Fruit fly (Drosophila melanogaster) whole organism, wandering third instar larva: ENCODE results near the gene Ugt37B1.

ENCODE experiments used
- CG32264 ChIP-seq: fragments of 200-800 bp; sonication (Bioruptor generic); optimal IDR thresholded peaks from 2 replicates; lab custom pipeline; 2016; ENCODE audit warnings: missing biosample characterization, missing genetic modification characterization
- CG9705 ChIP-seq: fragments of 200-800 bp; sonication (Bioruptor generic); optimal IDR thresholded peaks from 2 replicates; lab custom pipeline; 2018; ENCODE audit warnings: missing biosample characterization, mild to moderate bottlenecking, missing genetic modification characterization
- CrebA ChIP-seq: fragments of 200-800 bp; sonication (Bioruptor generic); optimal IDR thresholded peaks from 2 replicates; lab custom pipeline; 2016; ENCODE audit warnings: missing biosample characterization, mild to moderate bottlenecking, missing genetic modification characterization, borderline replicate concordance
- Dfd ChIP-seq: fragments of >200 bp; optimal IDR thresholded peaks from 2 replicates; lab custom pipeline; 2017; ENCODE audit warnings: missing biosample characterization, missing genetic modification characterization
- Dif ChIP-seq: fragments of 200-275, 200-300 bp; sonication (Bioruptor generic); optimal IDR thresholded peaks from 2 replicates; lab custom pipeline; 2018; ENCODE audit warnings: missing biosample characterization, missing genetic modification characterization; ENCODE audit not compliant: partially characterized antibody
- GATAd ChIP-seq: sonication (Bioruptor generic); optimal IDR thresholded peaks from 2 replicates; lab custom pipeline; 2016; ENCODE audit warnings: missing biosample characterization, missing genetic modification characterization
- Hr83 ChIP-seq: fragments of 200-300 bp; sonication (Bioruptor generic); optimal IDR thresholded peaks from 2 replicates; lab custom pipeline; 2016; ENCODE audit warnings: missing biosample characterization, mild to moderate bottlenecking, missing genetic modification characterization, moderate library complexity; ENCODE audit not compliant: poor library complexity, severe bottlenecking
- Jra ChIP-seq: sonication (Bioruptor generic); optimal IDR thresholded peaks from 2 replicates; lab custom pipeline; 2016; ENCODE audit warnings: missing biosample characterization, missing genetic modification characterization
- Mio ChIP-seq: sonication (Bioruptor generic); optimal IDR thresholded peaks from 2 replicates; lab custom pipeline; 2016; ENCODE audit warnings: missing biosample characterization, missing genetic modification characterization
- Myc ChIP-seq: fragments of >200 bp; optimal IDR thresholded peaks from 2 replicates; lab custom pipeline; 2017
- OdsH ChIP-seq: fragments of 200-800 bp; sonication (Bioruptor generic); optimal IDR thresholded peaks from 2 replicates; lab custom pipeline; 2016; ENCODE audit warnings: missing biosample characterization, mild to moderate bottlenecking, missing genetic modification characterization
- Rel ChIP-seq, 2 experiments: fragments of 200-800 bp; sonication (Bioruptor generic) in 1 of 2; optimal IDR thresholded peaks; 2 replicates in 1 of 2; 3 replicates in 1 of 2; lab custom pipeline; 2016 to 2019; ENCODE audit warnings: mild to moderate bottlenecking in 2 of 2, missing biosample characterization in 2 of 2, missing genetic modification characterization in 2 of 2, moderate library complexity in 1 of 2
- Vsx2 ChIP-seq: fragments of 200-300, 225-300 bp; sonication (Bioruptor generic); optimal IDR thresholded peaks from 2 replicates; lab custom pipeline; 2018; ENCODE audit warnings: missing biosample characterization, missing genetic modification characterization; ENCODE audit not compliant: partially characterized antibody
- brk ChIP-seq: fragments of 200-800 bp; sonication (Bioruptor generic); optimal IDR thresholded peaks from 2 replicates; lab custom pipeline; 2016; ENCODE audit warnings: missing biosample characterization, mild to moderate bottlenecking, missing genetic modification characterization
- dl ChIP-seq, 2 experiments: fragments of 175-275, 200-275 bp in 1 of 2; fragments of 200-275 bp in 1 of 2; sonication (Bioruptor generic); optimal IDR thresholded peaks; lab custom pipeline; 2018; ENCODE audit warnings: mild to moderate bottlenecking in 2 of 2, missing biosample characterization in 2 of 2, missing genetic modification characterization in 2 of 2, moderate library complexity in 2 of 2; ENCODE audit not compliant: partially characterized antibody in 2 of 2, insufficient read depth in 1 of 2
- dmrt93B ChIP-seq: fragments of 200-800 bp; sonication (Bioruptor generic); optimal IDR thresholded peaks from 2 replicates; lab custom pipeline; 2018; ENCODE audit warnings: missing biosample characterization, mild to moderate bottlenecking, missing genetic modification characterization
- dsf ChIP-seq: sonication (Bioruptor generic); optimal IDR thresholded peaks from 2 replicates; lab custom pipeline; 2016; ENCODE audit warnings: missing biosample characterization, missing genetic modification characterization, borderline replicate concordance
- foxo ChIP-seq, 2 experiments: fragments of 200-800 bp; sonication (Bioruptor generic); optimal IDR thresholded peaks; 2 replicates in 1 of 2; 3 replicates in 1 of 2; lab custom pipeline; 2016 to 2017; ENCODE audit warnings: missing biosample characterization in 2 of 2, missing genetic modification characterization in 2 of 2
- fru ChIP-seq: fragments of 200-800 bp; sonication (Bioruptor generic); optimal IDR thresholded peaks from 3 replicates; lab custom pipeline; 2016; ENCODE audit warnings: missing biosample characterization, mild to moderate bottlenecking, missing genetic modification characterization
- jim ChIP-seq: fragments of 175-275, 200-325 bp; sonication (Bioruptor generic); optimal IDR thresholded peaks from 2 replicates; lab custom pipeline; 2016; ENCODE audit warnings: missing biosample characterization, mild to moderate bottlenecking, missing genetic modification characterization
- pan ChIP-seq: fragments of >200 bp; optimal IDR thresholded peaks from 2 replicates; lab custom pipeline; 2017
- psq ChIP-seq: fragments of 200-800 bp; sonication (Bioruptor generic); optimal IDR thresholded peaks from 3 replicates; lab custom pipeline; 2017; ENCODE audit warnings: missing biosample characterization, mild to moderate bottlenecking, missing genetic modification characterization, moderate library complexity
- rgr ChIP-seq: fragments of 200-800 bp; sonication (Bioruptor generic); optimal IDR thresholded peaks from 3 replicates; lab custom pipeline; 2016; ENCODE audit warnings: missing biosample characterization, mild to moderate bottlenecking, missing genetic modification characterization
- sage ChIP-seq: fragments of 200-800 bp; sonication (Bioruptor generic); optimal IDR thresholded peaks from 2 replicates; lab custom pipeline; 2016; ENCODE audit warnings: missing biosample characterization, mild to moderate bottlenecking, missing genetic modification characterization
- sv ChIP-seq: fragments of 200-800 bp; sonication (Bioruptor generic); optimal IDR thresholded peaks from 3 replicates; lab custom pipeline; 2016; ENCODE audit warnings: missing biosample characterization, missing genetic modification characterization
- tai ChIP-seq: sonication (Bioruptor generic); optimal IDR thresholded peaks from 2 replicates; lab custom pipeline; 2016; ENCODE audit warnings: missing biosample characterization, missing genetic modification characterization
- woc ChIP-seq: sonication (Bioruptor generic); optimal IDR thresholded peaks from 2 replicates; lab custom pipeline; 2016; ENCODE audit warnings: missing biosample characterization, mild to moderate bottlenecking, missing genetic modification characterization

The Ugt37B1 gene

dm6 chr2L:6224803-6225202 lies at the start of gene Ugt37B1:
Gene Ugt37B1, plus strand, starts transcription at chr2L:6225048.
- TF ChIP-seq Vsx2 (GFP tag; lab: Kevin White, UChicago) (peak; percentile 22), rgr (GFP tag; lab: Kevin White, UChicago) (no peak)

- no peak for TF ChIP-seq fru (GFP tag; lab: Kevin White, UChicago)
- TF ChIP-seq foxo (GFP tag; optimal IDR thresholded peaks at IDR 0.05; lab: Kevin White, UChicago), result no peak
Measured at dm6 chr2L:6176408-6176807, 48.4 kb upstream of the Ugt37B1 start.

- TF ChIP-seq OdsH (no peak), brk (GFP tag; lab: Kevin White, UChicago) (no peak)
- TF ChIP-seq, all 38 proteins: peak for 0
Measured at dm6 chr2L:6177141-6177540, 47.7 kb upstream of the Ugt37B1 start.

- no peak for TF ChIP-seq tai (GFP tag; lab: Kevin White, UChicago)
- TF ChIP-seq woc, result no peak
- TF ChIP-seq pan (lab: Kevin White, UChicago), result no peak
- no peak for TF ChIP-seq Rel (GFP tag; optimal IDR thresholded peaks at IDR 0.05; lab: Kevin White, UChicago)
- TF ChIP-seq Rel (tag; optimal IDR thresholded peaks at IDR 0.05; lab: Kevin White, UChicago), result no peak
- no peak for TF ChIP-seq Dfd (GFP tag; lab: Kevin White, UChicago)
Measured at dm6 chr2L:6178118-6178739, 46.6 kb upstream of the Ugt37B1 start.

- TF ChIP-seq Dif (GFP tag; lab: Kevin White, UChicago) (peak; percentile 45), fru (GFP tag; lab: Kevin White, UChicago) (peak; percentile 44), dmrt93B (GFP tag; lab: Kevin White, UChicago) (no peak), Vsx2 (GFP tag; lab: Kevin White, UChicago) (peak; percentile 34), dl (GFP tag; optimal IDR thresholded peaks at IDR 0.05; lab: Kevin White, UChicago; ENCODE audit: insufficient read depth in 1 of 2, partially characterized antibody in 2 of 2) (peak in 1 of 2 experiments; percentile 37), rgr (GFP tag; lab: Kevin White, UChicago) (no peak)
Measured at dm6 chr2L:6178740-6179633, 45.9 kb upstream of the Ugt37B1 start, which contains the start of gene smal. Gene smal, plus strand, starts transcription at chr2L:6179133.

- TF ChIP-seq Jra (GFP tag; lab: Kevin White, UChicago), result no peak
- no peak for TF ChIP-seq foxo (GFP tag; optimal IDR thresholded peaks at IDR 0.05; lab: Kevin White, UChicago)
- TF ChIP-seq woc, result no peak
- no peak for TF ChIP-seq GATAd (GFP tag; lab: Kevin White, UChicago)
- no peak for TF ChIP-seq rgr (GFP tag; lab: Kevin White, UChicago)
- TF ChIP-seq CG9705 (GFP tag; lab: Kevin White, UChicago), result no peak
- no peak for TF ChIP-seq sage (GFP tag; lab: Kevin White, UChicago)
- TF ChIP-seq CG32264, result no peak
- TF ChIP-seq Mio (GFP tag; lab: Kevin White, UChicago), result no peak
- TF ChIP-seq psq (GFP tag; lab: Kevin White, UChicago), result no peak
- TF ChIP-seq Vsx2 (GFP tag; lab: Kevin White, UChicago), result no peak
- no peak for TF ChIP-seq sv (GFP tag; lab: Kevin White, UChicago)
- no peak for TF ChIP-seq Myc
- TF ChIP-seq brk (GFP tag; lab: Kevin White, UChicago), result no peak
- no peak for TF ChIP-seq jim (GFP tag; lab: Kevin White, UChicago)
- TF ChIP-seq dsf (GFP tag; lab: Kevin White, UChicago), result no peak
- TF ChIP-seq OdsH, result no peak
- TF ChIP-seq Hr83 (GFP tag; lab: Kevin White, UChicago), result no peak
- no peak for TF ChIP-seq CrebA (GFP tag; lab: Kevin White, UChicago)
- TF ChIP-seq fru (GFP tag; lab: Kevin White, UChicago), result no peak
Measured at dm6 chr2L:6179990-6180389, 44.9 kb upstream of the Ugt37B1 start.
